Worm (Caenorhabditis elegans): ENCODE data around the gene Y105C5B.3.
A peak's percentile ranks its signal among the peaks of the same experiment; 100 is the strongest.

The Y105C5B.3 gene

ce11 chrIV:15930281-15930680 is 46.3 kb downstream of the Y105C5B.3 start, which contains the start of gene Y105C5B.9:
Gene Y105C5B.9 (plus strand): TSS chrIV:15930581.
- TF ChIP-seq mdl-1 (tag; optimal IDR thresholded peaks at IDR 0.05) (no peak), Y116A8C.19 (tag; optimal IDR thresholded peaks at IDR 0.05; ENCODE audit: borderline replicate concordance) (no peak), mab-9 (GFP tag; IDR thresholded peaks at IDR 0.05) (no peak), blmp-1 (tag; optimal IDR thresholded peaks at IDR 0.05) (no peak), nhr-47 (tag; optimal IDR thresholded peaks at IDR 0.05) (no peak), nhr-28 (tag; optimal IDR thresholded peaks at IDR 0.05) (no peak), ceh-88 (GFP tag; IDR thresholded peaks at IDR 0.05) (no peak), unc-98 (GFP tag; IDR thresholded peaks at IDR 0.05) (no peak)

- TF ChIP-seq unc-62 (GFP tag; optimal IDR thresholded peaks at IDR 0.05): no peak
Observed at ce11 chrIV:15930694-15931093, 46.7 kb downstream of the Y105C5B.3 start.

ce11 chrIV:15931176-15931575 is 47.2 kb downstream of the Y105C5B.3 start:
- TF ChIP-seq nhr-90 (tag; optimal IDR thresholded peaks at IDR 0.05; ENCODE audit: poor library complexity) (peak; percentile 17), rnt-1 (tag; optimal IDR thresholded peaks at IDR 0.05) (peak; percentile 54), ces-1 (GFP tag; optimal IDR thresholded peaks at IDR 0.05) (no peak), ceh-82 (tag; optimal IDR thresholded peaks at IDR 0.05) (peak in 2 of 3 experiments; percentile 22 to 46), jun-1 (tag; optimal IDR thresholded peaks at IDR 0.05) (no peak), ceh-63 (GFP tag; optimal IDR thresholded peaks at IDR 0.05) (no peak), grh-1 (GFP tag; IDR thresholded peaks at IDR 0.05) (no peak), unc-130 (tag; optimal IDR thresholded peaks at IDR 0.05) (no peak), lin-35 (GFP tag; optimal IDR thresholded peaks at IDR 0.05) (peak; percentile 25 to 55), mdl-1 (tag; optimal IDR thresholded peaks at IDR 0.05) (peak in 1 of 2 experiments; percentile 37), C34B4.2 (tag; optimal IDR thresholded peaks at IDR 0.05) (no peak), nhr-11 (tag; optimal IDR thresholded peaks at IDR 0.05) (no peak), lin-39 (tag; optimal IDR thresholded peaks at IDR 0.05) (no peak), sptf-1 (tag; optimal IDR thresholded peaks at IDR 0.05) (no peak), mab-9 (GFP tag; IDR thresholded peaks at IDR 0.05) (no peak), Y116A8C.19 (tag; optimal IDR thresholded peaks at IDR 0.05; ENCODE audit: borderline replicate concordance) (no peak), nhr-71 (tag; optimal IDR thresholded peaks at IDR 0.05) (peak; percentile 11), lsy-2 (tag; optimal IDR thresholded peaks at IDR 0.05) (peak in 1 of 2 experiments; percentile 36), pag-3 (tag; optimal IDR thresholded peaks at IDR 0.05; ENCODE audit: borderline replicate concordance, insufficient read depth) (no peak), C16A3.4 (tag; optimal IDR thresholded peaks at IDR 0.05) (peak; percentile 33), nhr-12 (tag; optimal IDR thresholded peaks at IDR 0.05) (no peak), xbp-1 (tag; optimal IDR thresholded peaks at IDR 0.05) (no peak), nhr-20 (tag; optimal IDR thresholded peaks at IDR 0.05) (peak; percentile 5), alr-1 (tag; optimal IDR thresholded peaks at IDR 0.05; ENCODE audit: borderline replicate concordance) (no peak), ama-1 (optimal IDR thresholded peaks at IDR 0.05) (no peak), elt-3 (tag; optimal IDR thresholded peaks at IDR 0.05) (peak in 1 of 6 experiments; percentile 3), nhr-19 (GFP tag; conservative IDR thresholded peaks at IDR 0.05) (peak; percentile 51), nhr-47 (tag; optimal IDR thresholded peaks at IDR 0.05) (peak; percentile 19), snu-23 (GFP tag; optimal IDR thresholded peaks at IDR 0.05) (peak; percentile 45), irx-1 (tag; optimal IDR thresholded peaks at IDR 0.05) (no peak), blmp-1 (tag; optimal IDR thresholded peaks at IDR 0.05) (no peak), elt-2 (tag; optimal IDR thresholded peaks at IDR 0.05) (peak; percentile 12), sox-4 (tag; optimal IDR thresholded peaks at IDR 0.05) (no peak), unc-30 (tag; optimal IDR thresholded peaks at IDR 0.05) (no peak), efl-1 (optimal IDR thresholded peaks at IDR 0.05) (peak in 1 of 2 experiments; percentile 39), efl-1 (GFP tag; optimal IDR thresholded peaks at IDR 0.05 in 1 of 2) (peak in 1 of 2 experiments; percentile 88), nhr-77 (tag; optimal IDR thresholded peaks at IDR 0.05) (peak; percentile 17), fkh-10 (GFP tag; optimal IDR thresholded peaks at IDR 0.05) (no peak), hpl-2 (GFP tag; optimal IDR thresholded peaks at IDR 0.05) (no peak), nhr-28 (tag; optimal IDR thresholded peaks at IDR 0.05) (no peak), ceh-88 (GFP tag; IDR thresholded peaks at IDR 0.05) (no peak), snpc-4 (tag; optimal IDR thresholded peaks at IDR 0.05) (no peak)

All from whole organism, L1 larva.